Worm (Caenorhabditis elegans) whole organism, early embryonic: ENCODE results near the gene sri-4.

Source experiments
- B0310.2 ChIP-seq: sonication (generic microtip); optimal IDR thresholded peaks from 2 replicates; lab custom pipeline; 2016; ENCODE audit warnings: mild to moderate bottlenecking, missing genetic modification characterization, missing compliant biosample characterization
- F13C5.2 ChIP-seq: sonication (generic microtip); optimal IDR thresholded peaks from 2 replicates; lab custom pipeline; 2017; ENCODE audit warnings: mild to moderate bottlenecking, missing genetic modification characterization, inconsistent platforms, missing compliant biosample characterization
- aly-1 ChIP-seq: sonication (generic microtip); optimal IDR thresholded peaks from 2 replicates; lab custom pipeline; 2016; ENCODE audit warnings: missing genetic modification characterization, missing compliant biosample characterization
- ama-1 ChIP-seq: fragments of 150-350 bp; optimal IDR thresholded peaks from 2 replicates; lab custom pipeline; 2014
- ceh-13 ChIP-seq: fragments of 200-800 bp; sonication (Bioruptor generic); optimal IDR thresholded peaks from 2 replicates; lab custom pipeline; 2018; ENCODE audit warnings: mild to moderate bottlenecking, missing genetic modification characterization, missing compliant biosample characterization
- ceh-36 ChIP-seq: sonication (generic microtip); optimal IDR thresholded peaks from 2 replicates; lab custom pipeline; 2016; ENCODE audit warnings: missing genetic modification characterization, inconsistent platforms, missing compliant biosample characterization
- ets-7 ChIP-seq: sonication (generic microtip); optimal IDR thresholded peaks from 2 replicates; lab custom pipeline; 2016; ENCODE audit warnings: missing genotype, missing genetic modification characterization, missing compliant biosample characterization
- flt-1 ChIP-seq: fragments of 200-800 bp; sonication (Bioruptor generic); IDR thresholded peaks from 2 replicates; pipeline ENCODE4 v1.3.6; 2022; ENCODE audit warnings: missing genetic modification characterization, missing compliant biosample characterization
- hmbx-1 ChIP-seq: sonication (generic microtip); optimal IDR thresholded peaks from 2 replicates; lab custom pipeline; 2016; ENCODE audit warnings: mild to moderate bottlenecking, missing genetic modification characterization, missing compliant biosample characterization
- hmg-4 ChIP-seq: fragments of 200-800 bp; sonication (Bioruptor generic); optimal IDR thresholded peaks from 2 replicates; lab custom pipeline; 2018; ENCODE audit warnings: mild to moderate bottlenecking, missing genetic modification characterization, missing compliant biosample characterization
- hnd-1 ChIP-seq: sonication (generic microtip); optimal IDR thresholded peaks from 2 replicates; lab custom pipeline; 2016; ENCODE audit warnings: missing genetic modification characterization, missing compliant biosample characterization
- pes-1 ChIP-seq: fragments of 200-800 bp; sonication (Bioruptor generic); IDR thresholded peaks from 2 replicates; pipeline ENCODE4 v1.3.6; 2022; ENCODE audit warnings: missing genetic modification reagents, missing genetic modification characterization, missing compliant biosample characterization
- scrt-1 ChIP-seq: fragments of 200-800 bp; sonication (Bioruptor generic); IDR thresholded peaks from 2 replicates; pipeline ENCODE4 v1.3.6; 2022; ENCODE audit warnings: missing genetic modification characterization, missing compliant biosample characterization
- sea-1 ChIP-seq: fragments of 200-800 bp; sonication (Bioruptor generic); conservative IDR thresholded peaks from 2 replicates; pipeline ENCODE4 v1.3.6; 2022; ENCODE audit warnings: missing genetic modification characterization, missing compliant biosample characterization
- tbx-11 ChIP-seq: fragments of 200-800 bp; sonication (Bioruptor generic); IDR thresholded peaks from 2 replicates; pipeline ENCODE4 v1.3.6; 2022; ENCODE audit warnings: missing genetic modification characterization, missing compliant biosample characterization
- tbx-37 ChIP-seq: fragments of 200-800 bp; sonication (Bioruptor generic); conservative IDR thresholded peaks from 2 replicates; pipeline ENCODE4 v1.3.6; 2022; ENCODE audit warnings: missing genetic modification reagents, missing genetic modification characterization, missing compliant biosample characterization
- tra-4 ChIP-seq: sonication (generic microtip); optimal IDR thresholded peaks from 2 replicates; lab custom pipeline; 2017; ENCODE audit warnings: missing genetic modification characterization, missing compliant biosample characterization

sri-4 gene

ce11 chrV:762340-762739, 14.2 kb downstream of the sri-4 start, which contains the start of gene srp-2:
TSS of gene srp-2 (plus strand) at chrV:762640.
- TF ChIP-seq ceh-13 (GFP tag; lab: Kevin White, UChicago) (no peak), hmbx-1 (no peak), scrt-1 (GFP tag; lab: Robert Waterston, UW) (no peak), hmg-4 (no peak), tbx-37 (GFP tag; lab: Robert Waterston, UW) (no peak), tbx-11 (GFP tag; lab: Robert Waterston, UW) (no peak), ets-7 (tag; lab: Kevin White, UChicago) (no peak), hnd-1 (tag; lab: Kevin White, UChicago) (no peak), aly-1 (no peak), ama-1 (lab: Kevin White, UChicago) (no peak)

ce11 chrV:764732-765131, 16.6 kb downstream of the sri-4 start, which contains the start of gene str-238:
TSS of gene str-238 (plus strand) at chrV:765032.
- no peak for TF ChIP-seq F13C5.2 (tag; lab: Kevin White, UChicago)
- no peak for TF ChIP-seq flt-1 (GFP tag; lab: Robert Waterston, UW)
- no peak for TF ChIP-seq ceh-36
- TF ChIP-seq B0310.2 (tag; lab: Kevin White, UChicago): no peak
- TF ChIP-seq hmbx-1: no peak
- TF ChIP-seq tra-4 (tag; lab: Kevin White, UChicago): no peak
- no peak for TF ChIP-seq scrt-1 (GFP tag; lab: Robert Waterston, UW)
- TF ChIP-seq ceh-13 (GFP tag; lab: Kevin White, UChicago): no peak
- TF ChIP-seq aly-1: no peak
- TF ChIP-seq hmg-4: no peak

- no peak for TF ChIP-seq F13C5.2 (tag; lab: Kevin White, UChicago)
- no peak for TF ChIP-seq flt-1 (GFP tag; lab: Robert Waterston, UW)
- TF ChIP-seq tbx-11 (GFP tag; lab: Robert Waterston, UW): no peak
- no peak for TF ChIP-seq ets-7 (tag; lab: Kevin White, UChicago)
- TF ChIP-seq tbx-37 (GFP tag; lab: Robert Waterston, UW): no peak
- no peak for TF ChIP-seq scrt-1 (GFP tag; lab: Robert Waterston, UW)
- TF ChIP-seq B0310.2 (tag; lab: Kevin White, UChicago): no peak
These were observed 24.1 kb downstream of the sri-4 start for ce11 chrV:772210-772609.

- TF ChIP-seq scrt-1 (GFP tag; lab: Robert Waterston, UW) (no peak), F13C5.2 (tag; lab: Kevin White, UChicago) (peak; percentile 34)
These were observed 25.1 kb downstream of the sri-4 start, which contains the start of gene sti-1 for ce11 chrV:773256-773655. TSS of gene sti-1 (plus strand) at chrV:773518.

ce11 chrV:774341-774740, 26.2 kb downstream of the sri-4 start:
- no peak for TF ChIP-seq ama-1 (lab: Kevin White, UChicago)
- TF ChIP-seq flt-1 (GFP tag; lab: Robert Waterston, UW): no peak
- TF ChIP-seq F13C5.2 (tag; lab: Kevin White, UChicago): no peak
- no peak for TF ChIP-seq ets-7 (tag; lab: Kevin White, UChicago)
- TF ChIP-seq ceh-13 (GFP tag; lab: Kevin White, UChicago): no peak
- no peak for TF ChIP-seq hnd-1 (tag; lab: Kevin White, UChicago)
- TF ChIP-seq scrt-1 (GFP tag; lab: Robert Waterston, UW): no peak
- TF ChIP-seq hmg-4: no peak
- TF ChIP-seq pes-1 (GFP tag; lab: Robert Waterston, UW): no peak
- no peak for TF ChIP-seq B0310.2 (tag; lab: Kevin White, UChicago)
- no peak for TF ChIP-seq sea-1 (GFP tag; lab: Robert Waterston, UW)
- TF ChIP-seq tbx-37 (GFP tag; lab: Robert Waterston, UW): no peak

- TF ChIP-seq sea-1 (GFP tag; lab: Robert Waterston, UW): 0 out of 2 replicates have a peak, but pooled peaks have one; percentile 44
- TF ChIP-seq aly-1: no peak
These were observed 26.8 kb downstream of the sri-4 start, which contains the start of gene srbc-58 for ce11 chrV:774875-775359. TSS of gene srbc-58 (plus strand) at chrV:774995.

- TF ChIP-seq B0310.2 (tag; lab: Kevin White, UChicago) (no peak), pes-1 (GFP tag; lab: Robert Waterston, UW) (no peak), ets-7 (tag; lab: Kevin White, UChicago) (no peak), hmg-4 (no peak)
These were observed 29.1 kb downstream of the sri-4 start, which contains the start of gene R09E12.9 for ce11 chrV:777285-777684. TSS of gene R09E12.9 (plus strand) at chrV:777600.

- TF ChIP-seq F13C5.2 (tag; lab: Kevin White, UChicago): no peak
- TF ChIP-seq hnd-1 (tag; lab: Kevin White, UChicago): no peak
- TF ChIP-seq aly-1: no peak
- no peak for TF ChIP-seq pes-1 (GFP tag; lab: Robert Waterston, UW)
- no peak for TF ChIP-seq ama-1 (lab: Kevin White, UChicago)
- no peak for TF ChIP-seq flt-1 (GFP tag; lab: Robert Waterston, UW)
- no peak for TF ChIP-seq ceh-13 (GFP tag; lab: Kevin White, UChicago)
- no peak for TF ChIP-seq scrt-1 (GFP tag; lab: Robert Waterston, UW)
- no peak for TF ChIP-seq tra-4 (tag; lab: Kevin White, UChicago)
- TF ChIP-seq B0310.2 (tag; lab: Kevin White, UChicago): no peak
- no peak for TF ChIP-seq hmg-4
- TF ChIP-seq ceh-36: no peak
- TF ChIP-seq sea-1 (GFP tag; lab: Robert Waterston, UW): no peak
- TF ChIP-seq tbx-11 (GFP tag; lab: Robert Waterston, UW): no peak
- TF ChIP-seq ets-7 (tag; lab: Kevin White, UChicago): no peak
- TF ChIP-seq hmbx-1: no peak
- no peak for TF ChIP-seq tbx-37 (GFP tag; lab: Robert Waterston, UW)
These were observed 30.2 kb downstream of the sri-4 start, which contains the start of gene srbc-59 for ce11 chrV:778339-778738. TSS of gene srbc-59 (plus strand) at chrV:778639.
